Worm (Caenorhabditis elegans) whole organism, L1 larva: Measurements from ENCODE around the gene F49C5.9.

Experiments
- ces-1 ChIP-seq: fragments of 150-350 bp; optimal IDR thresholded peaks from 2 replicates; lab custom pipeline; 2014; ENCODE audit warnings: missing biosample characterization, missing genetic modification reagents, missing genetic modification characterization
- fkh-10 ChIP-seq: sonication (generic microtip); optimal IDR thresholded peaks from 2 replicates; lab custom pipeline; 2017; ENCODE audit warnings: missing biosample characterization, missing genetic modification reagents, missing genetic modification characterization
- hlh-17 ChIP-seq: fragments of 200-800 bp; sonication (Bioruptor generic); optimal IDR thresholded peaks from 2 replicates; lab custom pipeline; 2018; ENCODE audit warnings: missing genetic modification characterization, mild to moderate bottlenecking, missing compliant biosample characterization, moderate library complexity, borderline replicate concordance
- irx-1 ChIP-seq: sonication (generic microtip); optimal IDR thresholded peaks from 2 replicates; lab custom pipeline; 2016; ENCODE audit warnings: missing genetic modification characterization, missing compliant biosample characterization
- lin-13 ChIP-seq: fragments of 150-350 bp; optimal IDR thresholded peaks from 2 replicates; lab custom pipeline; 2014; ENCODE audit warnings: missing biosample characterization, missing genetic modification reagents, missing genetic modification characterization
- mdl-1 ChIP-seq, 2 experiments: fragments of 150-350 bp; optimal IDR thresholded peaks; 2 replicates each; lab custom pipeline; 2014 to 2017; ENCODE audit warnings: missing biosample characterization in 2 of 2, missing genetic modification characterization in 2 of 2, inconsistent platforms in 1 of 2
- nhr-12 ChIP-seq: sonication (generic microtip); optimal IDR thresholded peaks from 2 replicates; lab custom pipeline; 2017; ENCODE audit warnings: missing biosample characterization, missing genetic modification characterization
- sup-37 ChIP-seq: fragments of 200-800 bp; sonication (Bioruptor generic); optimal IDR thresholded peaks from 2 replicates; lab custom pipeline; 2018; ENCODE audit warnings: mild to moderate bottlenecking, missing genetic modification characterization, missing compliant biosample characterization
- tbx-2 ChIP-seq: sonication (generic microtip); optimal IDR thresholded peaks from 2 replicates; lab custom pipeline; 2016; ENCODE audit warnings: missing genetic modification characterization, missing compliant biosample characterization
- unc-86 ChIP-seq: sonication (generic microtip); optimal IDR thresholded peaks from 2 replicates; lab custom pipeline; 2016; ENCODE audit warnings: missing genetic modification characterization, missing compliant biosample characterization
- ztf-4 ChIP-seq: fragments of 150-350 bp; optimal IDR thresholded peaks from 2 replicates; lab custom pipeline; 2014; ENCODE audit warnings: missing biosample characterization, missing genetic modification characterization

DNA sequence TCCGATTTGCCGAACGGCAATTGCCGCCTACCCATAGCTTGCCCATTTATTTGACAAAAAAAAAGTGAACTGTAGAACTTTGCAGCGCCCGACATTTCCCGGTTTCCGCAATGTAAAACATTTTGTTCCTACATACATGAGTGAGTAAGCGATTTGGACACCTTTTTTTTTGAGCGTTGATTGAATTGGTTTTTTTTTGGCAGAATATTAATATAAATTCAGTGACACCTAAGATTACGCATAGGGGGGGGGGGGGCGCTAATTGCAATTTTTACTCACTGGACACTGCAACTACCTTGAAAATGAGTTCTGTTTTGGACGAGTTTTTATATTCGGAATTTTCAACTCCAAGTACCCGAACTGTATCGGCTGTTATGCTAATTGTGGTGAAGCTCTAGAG lies 18.9 kb downstream of the F49C5.9 start, which contains the start of gene srx-118:
- TF ChIP-seq lin-13 (no peak), mdl-1 (tag; optimal IDR thresholded peaks at IDR 0.05; lab: Kevin White, UChicago) (no peak), nhr-12 (tag; lab: Kevin White, UChicago) (no peak), irx-1 (tag; lab: Kevin White, UChicago) (no peak), tbx-2 (tag; lab: Kevin White, UChicago) (no peak), fkh-10 (GFP tag; lab: Kevin White, UChicago) (no peak), ces-1 (no peak), sup-37 (GFP tag; lab: Kevin White, UChicago) (no peak), unc-86 (tag; lab: Kevin White, UChicago) (no peak), hlh-17 (GFP tag; lab: Kevin White, UChicago) (no peak), ztf-4 (tag; lab: Kevin White, UChicago) (no peak)
